Worm (Caenorhabditis elegans): ENCODE measurements around the gene clh-4.

clh-4 gene

DNA sequence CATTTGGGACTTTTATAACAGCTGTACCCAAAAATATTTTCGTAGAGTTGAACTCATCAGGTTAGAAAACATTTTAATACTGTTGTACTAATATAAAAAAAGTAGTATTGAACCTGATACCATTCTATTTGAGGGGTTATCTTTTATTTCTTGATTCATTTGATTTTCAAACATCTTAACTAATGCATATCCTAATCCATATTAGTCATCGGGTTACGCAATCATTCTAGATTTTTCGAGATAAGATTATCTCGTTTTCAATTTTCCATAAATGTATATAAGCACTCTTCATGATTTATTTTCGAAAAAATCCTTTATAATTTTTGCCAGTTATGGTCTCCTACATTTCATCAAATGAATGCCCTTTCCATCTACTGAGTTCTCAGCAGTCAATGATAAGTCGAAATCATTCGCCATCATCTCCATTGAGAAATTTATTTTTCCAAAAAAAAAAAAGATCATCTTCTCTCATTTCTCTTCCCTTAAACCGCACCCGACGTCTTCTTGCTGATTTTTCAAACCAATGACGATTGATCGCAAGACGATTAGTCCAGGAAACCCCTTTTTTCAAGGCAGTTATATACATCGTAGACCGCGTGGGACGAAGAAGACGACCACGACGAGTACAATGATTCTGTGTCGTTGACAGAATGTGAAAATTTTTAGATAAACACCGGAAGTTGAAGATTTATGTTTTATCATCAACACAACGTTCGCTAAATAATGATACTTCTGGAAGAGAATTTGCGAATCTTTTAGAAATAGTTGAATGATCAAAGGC, 38.2 kb upstream of the clh-4 start:
- TF ChIP-seq sma-9 (GFP tag; optimal IDR thresholded peaks at IDR 0.05) (peak; percentile 50), sma-9 (tag; optimal IDR thresholded peaks at IDR 0.05) (no peak), nhr-21 (tag; optimal IDR thresholded peaks at IDR 0.05) (peak; percentile 59), ztf-4 (tag; optimal IDR thresholded peaks at IDR 0.05) (peak; percentile 12), nhr-11 (tag; optimal IDR thresholded peaks at IDR 0.05) (no peak), mdl-1 (tag; optimal IDR thresholded peaks at IDR 0.05) (peak in 1 of 2 experiments; percentile 27), sma-3 (GFP tag; optimal IDR thresholded peaks at IDR 0.05) (peak; percentile 60), nhr-77 (tag; optimal IDR thresholded peaks at IDR 0.05) (no peak), ztf-11 (tag; optimal IDR thresholded peaks at IDR 0.05) (no peak), ceh-16 (tag; optimal IDR thresholded peaks at IDR 0.05) (no peak), mab-5 (tag; optimal IDR thresholded peaks at IDR 0.05) (no peak), dmd-4 (tag; optimal IDR thresholded peaks at IDR 0.05) (no peak), crh-2 (tag; optimal IDR thresholded peaks at IDR 0.05) (no peak), gmeb-1 (tag; optimal IDR thresholded peaks at IDR 0.05) (no peak), alr-1 (tag; optimal IDR thresholded peaks at IDR 0.05) (no peak), nhr-10 (tag; optimal IDR thresholded peaks at IDR 0.05) (no peak), nhr-25 (tag; optimal IDR thresholded peaks at IDR 0.05) (peak; percentile 50)

- TF ChIP-seq nhr-11 (tag; optimal IDR thresholded peaks at IDR 0.05) = no peak
- peak; percentile 62 for TF ChIP-seq nhr-129 (tag; optimal IDR thresholded peaks at IDR 0.05)
- peak; percentile 47 for TF ChIP-seq egl-27 (tag; optimal IDR thresholded peaks at IDR 0.05)
- TF ChIP-seq ztf-11 (tag; optimal IDR thresholded peaks at IDR 0.05) = no peak
- peak; percentile 34 for TF ChIP-seq F13H6.1 (tag; optimal IDR thresholded peaks at IDR 0.05)
- peak; percentile 47 for TF ChIP-seq nhr-25 (tag; optimal IDR thresholded peaks at IDR 0.05)
- TF ChIP-seq blmp-1 (tag; optimal IDR thresholded peaks at IDR 0.05; ENCODE audit: insufficient read depth) = no peak
- no peak for TF ChIP-seq zag-1 (tag; optimal IDR thresholded peaks at IDR 0.05)
- TF ChIP-seq unc-55 (GFP tag; optimal IDR thresholded peaks at IDR 0.05) = no peak
- no peak for TF ChIP-seq crh-2 (tag; optimal IDR thresholded peaks at IDR 0.05)
- TF ChIP-seq skn-1 (tag; optimal IDR thresholded peaks at IDR 0.05) = no peak
- no peak for TF ChIP-seq elt-3 (tag; optimal IDR thresholded peaks at IDR 0.05)
- TF ChIP-seq R02D3.7 (tag; optimal IDR thresholded peaks at IDR 0.05) = no peak
- TF ChIP-seq mdl-1 (tag; optimal IDR thresholded peaks at IDR 0.05) = peak in 1 of 2 experiments; percentile 26
- TF ChIP-seq nhr-23 (tag; optimal IDR thresholded peaks at IDR 0.05) = no peak
- peak; percentile 12 for TF ChIP-seq gmeb-1 (tag; optimal IDR thresholded peaks at IDR 0.05)
- TF ChIP-seq C34F6.9 (tag; optimal IDR thresholded peaks at IDR 0.05) = peak; percentile 34
- TF ChIP-seq mbf-1 (tag; optimal IDR thresholded peaks at IDR 0.05) = no peak
- TF ChIP-seq nhr-6 (tag; optimal IDR thresholded peaks at IDR 0.05) = no peak
- no peak for TF ChIP-seq peb-1 (tag; optimal IDR thresholded peaks at IDR 0.05)
- TF ChIP-seq ama-1 (optimal IDR thresholded peaks at IDR 0.05) = no peak
- no peak for TF ChIP-seq aly-2 (tag; optimal IDR thresholded peaks at IDR 0.05)
- TF ChIP-seq Y55F3AM.14 (GFP tag; optimal IDR thresholded peaks at IDR 0.05) = peak; percentile 3
- TF ChIP-seq sma-9 (GFP tag; optimal IDR thresholded peaks at IDR 0.05) = peak; percentile 77
- TF ChIP-seq sma-9 (tag; optimal IDR thresholded peaks at IDR 0.05) = peak; percentile 22
- TF ChIP-seq nhr-77 (tag; optimal IDR thresholded peaks at IDR 0.05) = no peak
- TF ChIP-seq fos-1 (tag; optimal IDR thresholded peaks at IDR 0.05) = peak; percentile 28
- TF ChIP-seq ceh-82 (tag; optimal IDR thresholded peaks at IDR 0.05) = no peak
- TF ChIP-seq lin-11 (tag; optimal IDR thresholded peaks at IDR 0.05) = peak; percentile 12
- no peak for TF ChIP-seq ZK546.5 (tag; optimal IDR thresholded peaks at IDR 0.05)
- TF ChIP-seq ztf-1 (GFP tag; conservative IDR thresholded peaks at IDR 0.05) = no peak
- no peak for TF ChIP-seq unc-62 (GFP tag; optimal IDR thresholded peaks at IDR 0.05)
- peak; percentile 40 for TF ChIP-seq ztf-4 (tag; optimal IDR thresholded peaks at IDR 0.05)
- no peak for TF ChIP-seq nhr-10 (tag; optimal IDR thresholded peaks at IDR 0.05)
- TF ChIP-seq sem-4 (tag; optimal IDR thresholded peaks at IDR 0.05) = peak; percentile 72
- peak in 1 of 2 experiments; percentile 42 for TF ChIP-seq lsy-2 (tag; optimal IDR thresholded peaks at IDR 0.05)
- TF ChIP-seq nhr-237 (tag; optimal IDR thresholded peaks at IDR 0.05) = peak; percentile 24
- peak; percentile 24 for TF ChIP-seq mab-5 (tag; optimal IDR thresholded peaks at IDR 0.05)
Measured at ce11 chrX:4137452-4138164, 37.2 kb upstream of the clh-4 start.

Data from whole organism, L2 larva.